Fruit fly (Drosophila melanogaster) whole organism, embryonic: ENCODE data around the gene mRpL37.

Source experiments
- Atf6 ChIP-seq: fragments of 200-800 bp; sonication (Bioruptor generic); IDR thresholded peaks from 2 replicates; pipeline ENCODE4 v1.3.6; 2022; ENCODE audit warnings: missing biosample characterization, missing genetic modification characterization
- Bdp1 ChIP-seq: fragments of 200-800 bp; sonication (Bioruptor generic); optimal IDR thresholded peaks from 3 replicates; lab custom pipeline; 2016; ENCODE audit warnings: missing biosample characterization, missing genetic modification characterization
- CG10209 ChIP-seq: fragments of 200-800 bp; sonication (Bioruptor generic); optimal IDR thresholded peaks from 3 replicates; lab custom pipeline; 2017; ENCODE audit warnings: missing biosample characterization, mild to moderate bottlenecking, missing genetic modification characterization, missing genetic modification reagents
- CG10462 ChIP-seq: fragments of 200-800 bp; sonication (Bioruptor generic); optimal IDR thresholded peaks from 2 replicates; lab custom pipeline; 2016; ENCODE audit warnings: missing biosample characterization, missing genetic modification characterization
- CG10654 ChIP-seq: fragments of 200-800 bp; sonication (Bioruptor generic); optimal IDR thresholded peaks from 2 replicates; lab custom pipeline; 2016; ENCODE audit warnings: missing biosample characterization, missing genetic modification characterization
- CG10959 ChIP-seq: fragments of 200-800 bp; sonication (Bioruptor generic); IDR thresholded peaks from 2 replicates; pipeline ENCODE4 v1.3.6; 2022; ENCODE audit warnings: missing biosample characterization, missing genetic modification characterization
- CG11085 ChIP-seq: fragments of 200-800 bp; sonication (Bioruptor generic); IDR thresholded peaks from 2 replicates; pipeline ENCODE4 v1.3.6; 2022; ENCODE audit warnings: missing biosample characterization, missing genetic modification characterization
- CG11398 ChIP-seq: fragments of 200-800 bp; sonication (Bioruptor generic); optimal IDR thresholded peaks from 2 replicates; lab custom pipeline; 2016; ENCODE audit warnings: missing biosample characterization, missing genetic modification characterization
- CG12219 ChIP-seq: fragments of 200-800 bp; sonication (Bioruptor generic); optimal IDR thresholded peaks from 3 replicates; lab custom pipeline; 2018; ENCODE audit warnings: missing biosample characterization, mild to moderate bottlenecking, missing genetic modification characterization
- CG17359 ChIP-seq: fragments of 200-800 bp; sonication (Bioruptor generic); optimal IDR thresholded peaks from 3 replicates; lab custom pipeline; 2018; ENCODE audit warnings: missing biosample characterization, mild to moderate bottlenecking, missing genetic modification characterization, moderate library complexity
- CG17568 ChIP-seq: fragments of 200-800 bp; sonication (Bioruptor generic); optimal IDR thresholded peaks from 2 replicates; lab custom pipeline; 2018; ENCODE audit warnings: missing biosample characterization, mild to moderate bottlenecking, missing genetic modification characterization, moderate library complexity
- CG30431 ChIP-seq: fragments of 200-800 bp; sonication (Bioruptor generic); optimal IDR thresholded peaks from 2 replicates; lab custom pipeline; 2017; ENCODE audit warnings: missing biosample characterization, missing genetic modification characterization
- CG31224 ChIP-seq: fragments of 200-800 bp; sonication (Bioruptor generic); IDR thresholded peaks from 2 replicates; pipeline ENCODE4 v1.3.6; 2022; ENCODE audit warnings: missing biosample characterization, missing genetic modification characterization
- CG34224 ChIP-seq: fragments of 200-800 bp; sonication (Bioruptor generic); IDR thresholded peaks from 3 replicates; pipeline ENCODE4 v1.3.6; 2022; ENCODE audit warnings: missing biosample characterization, missing genetic modification characterization; ENCODE audit not compliant: partially characterized antibody
- CG3838 ChIP-seq: fragments of 200-800 bp; sonication (Bioruptor generic); optimal IDR thresholded peaks from 3 replicates; lab custom pipeline; 2016; ENCODE audit warnings: missing biosample characterization, missing genetic modification characterization
- CG6854 ChIP-seq: fragments of 200-800 bp; sonication (Bioruptor generic); optimal IDR thresholded peaks from 3 replicates; lab custom pipeline; 2017; ENCODE audit warnings: missing biosample characterization, mild to moderate bottlenecking, missing genetic modification characterization
- CG7987 ChIP-seq: fragments of 200-800 bp; sonication (Bioruptor generic); optimal IDR thresholded peaks from 2 replicates; lab custom pipeline; 2018; ENCODE audit warnings: missing biosample characterization, mild to moderate bottlenecking, missing genetic modification characterization, moderate library complexity
- CG8290 ChIP-seq, 3 experiments: fragments of 200-800 bp; sonication (Bioruptor generic); optimal IDR thresholded peaks; 2 replicates each; lab custom pipeline; 2016 to 2019; ENCODE audit warnings: missing biosample characterization in 3 of 3, missing genetic modification characterization in 3 of 3, mild to moderate bottlenecking in 2 of 3, moderate library complexity in 1 of 3
- CG9437 ChIP-seq: fragments of 200-800 bp; sonication (Bioruptor generic); optimal IDR thresholded peaks from 2 replicates; lab custom pipeline; 2018; ENCODE audit warnings: missing biosample characterization, mild to moderate bottlenecking, missing genetic modification characterization
- CTCF ChIP-seq: fragments of 200-800 bp; sonication (Bioruptor generic); optimal IDR thresholded peaks from 2 replicates; lab custom pipeline; 2017; ENCODE audit warnings: missing biosample characterization, mild to moderate bottlenecking, missing genetic modification characterization, moderate library complexity
- Dp ChIP-seq: fragments of 200-800 bp; sonication (Bioruptor generic); optimal IDR thresholded peaks from 2 replicates; lab custom pipeline; 2018; ENCODE audit warnings: missing biosample characterization, mild to moderate bottlenecking, missing genetic modification characterization, moderate library complexity
- Ets97D ChIP-seq: fragments of 200-800 bp; sonication (Bioruptor generic); optimal IDR thresholded peaks from 3 replicates; lab custom pipeline; 2016; ENCODE audit warnings: missing biosample characterization, missing genetic modification characterization
- Gsc ChIP-seq: fragments of 200-800 bp; sonication (Bioruptor generic); IDR thresholded peaks from 2 replicates; pipeline ENCODE4 v1.3.6; 2022; ENCODE audit warnings: missing biosample characterization, missing genetic modification characterization
- Hr78 ChIP-seq, 2 experiments: fragments of 200-800 bp in 1 of 2; fragments of >200 bp in 1 of 2; sonication (Bioruptor generic) in 1 of 2; optimal IDR thresholded peaks; 2 replicates each; lab custom pipeline; 2017 to 2019; ENCODE audit warnings: missing biosample characterization in 2 of 2, missing genetic modification characterization in 2 of 2, mild to moderate bottlenecking in 1 of 2, moderate library complexity in 1 of 2
- Meics ChIP-seq: fragments of 200-800 bp; sonication (Bioruptor generic); optimal IDR thresholded peaks from 2 replicates; lab custom pipeline; 2017; ENCODE audit warnings: missing biosample characterization, mild to moderate bottlenecking, missing genetic modification characterization
- NC2α ChIP-seq: fragments of 200-800 bp; sonication (Bioruptor generic); optimal IDR thresholded peaks from 2 replicates; lab custom pipeline; 2016; ENCODE audit warnings: missing biosample characterization, missing genetic modification characterization
- Oli ChIP-seq: fragments of 200-800 bp; sonication (Bioruptor generic); optimal IDR thresholded peaks from 2 replicates; lab custom pipeline; 2018; ENCODE audit warnings: missing biosample characterization, mild to moderate bottlenecking, missing genetic modification characterization, moderate library complexity
- Rfx ChIP-seq: fragments of 200-800 bp; sonication (Bioruptor generic); IDR thresholded peaks from 2 replicates; pipeline ENCODE4 v1.3.6; 2022; ENCODE audit warnings: missing biosample characterization, missing genetic modification characterization
- Stat92E ChIP-seq, 3 experiments: fragments of >200 bp in 2 of 3; fragments of 200-800 bp in 1 of 3; sonication (Bioruptor generic) in 1 of 3; optimal IDR thresholded peaks; 2 replicates each; lab custom pipeline; 2017 to 2019; ENCODE audit warnings: missing biosample characterization in 3 of 3, missing genetic modification characterization in 3 of 3, mild to moderate bottlenecking in 1 of 3, moderate library complexity in 1 of 3
- abd-A ChIP-seq: fragments of 200-800 bp; sonication (Bioruptor generic); optimal IDR thresholded peaks from 3 replicates; lab custom pipeline; 2019; ENCODE audit warnings: missing biosample characterization, mild to moderate bottlenecking, missing genetic modification characterization, moderate library complexity
- az2 ChIP-seq: fragments of 200-800 bp; sonication (Bioruptor generic); optimal IDR thresholded peaks from 3 replicates; lab custom pipeline; 2016; ENCODE audit warnings: missing biosample characterization, missing genetic modification characterization
- cas ChIP-seq: fragments of 200-800 bp; sonication (Bioruptor generic); IDR thresholded peaks from 2 replicates; pipeline ENCODE4 v1.3.6; 2022; ENCODE audit warnings: missing biosample characterization, missing genetic modification characterization
- chinmo ChIP-seq: fragments of 200-800 bp; sonication (Bioruptor generic); IDR thresholded peaks from 4 replicates; pipeline ENCODE4 v1.3.6; 2022; ENCODE audit warnings: missing biosample characterization, missing genetic modification characterization; ENCODE audit not compliant: partially characterized antibody
- cwo ChIP-seq: fragments of 200-800 bp; sonication (Bioruptor generic); optimal IDR thresholded peaks from 3 replicates; lab custom pipeline; 2017; ENCODE audit warnings: missing biosample characterization, missing genetic modification characterization, mild to moderate bottlenecking, moderate library complexity, missing genetic modification reagents
- dpn ChIP-seq, 2 experiments: fragments of 200-800 bp; sonication (Bioruptor generic); optimal IDR thresholded peaks; 3 replicates each; lab custom pipeline; 2016; ENCODE audit warnings: missing biosample characterization in 2 of 2, missing genetic modification characterization in 2 of 2
- ewg ChIP-seq: fragments of 200-800 bp; sonication (Bioruptor generic); optimal IDR thresholded peaks from 3 replicates; lab custom pipeline; 2017; ENCODE audit warnings: mild to moderate bottlenecking, missing biosample characterization, missing genetic modification reagents, missing genetic modification characterization
- gcm ChIP-seq: fragments of 200-800 bp; sonication (Bioruptor generic); optimal IDR thresholded peaks from 2 replicates; lab custom pipeline; 2019; ENCODE audit warnings: missing biosample characterization, mild to moderate bottlenecking, missing genetic modification characterization, moderate library complexity
- hbn ChIP-seq: fragments of 200-800 bp; sonication (Bioruptor generic); IDR thresholded peaks from 2 replicates; pipeline ENCODE4 v1.3.6; 2022; ENCODE audit warnings: missing biosample characterization, missing genetic modification characterization; ENCODE audit not compliant: partially characterized antibody
- hkb ChIP-seq, 2 experiments: fragments of 200-800 bp in 1 of 2; fragments of >200 bp in 1 of 2; sonication (Bioruptor generic) in 1 of 2; IDR thresholded peaks in 1 of 2; optimal IDR thresholded peaks in 1 of 2; 2 replicates each; pipeline versions ENCODE4 v1.3.6 to Lab custom; 2017 to 2022; ENCODE audit warnings: missing biosample characterization in 1 of 2, missing genetic modification characterization in 1 of 2
- knrl ChIP-seq: fragments of 200-800 bp; sonication (Bioruptor generic); IDR thresholded peaks from 3 replicates; pipeline ENCODE4 v1.3.6; 2022; ENCODE audit warnings: missing biosample characterization, missing genetic modification characterization; ENCODE audit not compliant: partially characterized antibody
- lmd ChIP-seq: fragments of 200-800 bp; sonication (Bioruptor generic); IDR thresholded peaks from 2 replicates; pipeline ENCODE4 v1.3.6; 2022; ENCODE audit warnings: missing biosample characterization, missing genetic modification characterization
- peb ChIP-seq: fragments of 200-800 bp; sonication (Bioruptor generic); IDR thresholded peaks from 2 replicates; pipeline ENCODE4 v1.3.6; 2022; ENCODE audit warnings: missing biosample characterization, missing genetic modification characterization
- psq ChIP-seq: fragments of 200-800 bp; sonication (Bioruptor generic); optimal IDR thresholded peaks from 2 replicates; lab custom pipeline; 2017; ENCODE audit warnings: missing biosample characterization, missing genetic modification characterization
- run ChIP-seq: fragments of 200-800 bp; sonication (Bioruptor generic); optimal IDR thresholded peaks from 3 replicates; lab custom pipeline; 2018; ENCODE audit warnings: missing biosample characterization, mild to moderate bottlenecking, missing genetic modification characterization
- trem ChIP-seq: fragments of 200-800 bp; optimal IDR thresholded peaks from 3 replicates; lab custom pipeline; 2019; ENCODE audit warnings: missing biosample characterization, mild to moderate bottlenecking, missing genetic modification characterization, moderate library complexity
- ttk ChIP-seq: fragments of 200-800 bp; sonication (Bioruptor generic); IDR thresholded peaks from 2 replicates; pipeline ENCODE4 v2.1.2; 2022; ENCODE audit warnings: missing biosample characterization, missing genetic modification characterization
- wdn ChIP-seq: fragments of 200-800 bp; sonication (Bioruptor generic); IDR thresholded peaks from 2 replicates; pipeline ENCODE4 v1.3.6; 2022; ENCODE audit warnings: missing biosample characterization, missing genetic modification characterization

Gene mRpL37

DNA sequence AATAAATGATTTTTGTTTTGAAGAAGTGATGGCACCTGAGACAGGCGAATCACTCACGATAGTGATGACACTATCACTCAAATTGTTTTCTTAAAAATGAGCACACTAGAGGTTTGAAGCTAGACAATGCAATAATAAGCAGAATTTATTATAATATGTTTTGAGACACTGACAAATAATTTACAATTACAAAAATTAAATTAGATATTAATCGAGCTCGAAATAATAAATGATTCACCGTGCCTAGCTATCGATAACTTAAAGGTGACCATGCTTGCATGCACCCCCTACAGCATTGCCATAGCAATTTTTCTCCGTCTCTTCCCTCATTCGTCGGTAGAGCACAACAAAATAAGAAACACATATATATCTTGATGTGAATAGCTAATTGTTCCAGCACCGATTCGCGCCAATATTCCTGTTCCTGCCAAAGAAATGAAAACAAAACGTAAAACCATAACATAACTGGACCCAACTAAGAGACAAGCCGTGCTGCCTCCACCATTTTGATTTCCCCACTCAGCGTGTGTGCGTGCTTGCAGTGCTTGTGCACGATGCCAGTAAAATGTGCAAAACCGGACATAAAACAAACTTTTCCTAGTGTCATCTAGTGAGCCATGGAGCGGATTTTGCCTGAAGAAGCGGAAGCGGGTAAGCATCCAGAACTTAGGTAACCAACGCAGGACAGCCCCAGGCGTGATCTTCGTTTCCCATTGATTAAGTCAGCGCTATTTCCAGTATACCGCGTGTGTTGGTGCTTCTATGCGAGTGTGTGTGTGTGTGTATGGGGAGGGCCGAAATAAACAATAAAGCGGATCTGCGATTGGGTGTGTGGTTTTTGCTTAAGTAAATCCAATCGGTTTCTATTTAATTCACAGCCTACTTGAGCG, 22.7 kb downstream of the mRpL37 start, which contains the start of the genes MED7 and Cap-H2 (continued):
- TF ChIP-seq hkb (optimal IDR thresholded peaks at IDR 0.05; lab: Kevin White, UChicago) (peak; percentile 59), hkb (GFP tag; IDR thresholded peaks at IDR 0.05; lab: Robert Waterston, UW) (peak; percentile 56), cas (peak; percentile 65), NC2α (GFP tag; lab: Kevin White, UChicago) (peak; percentile 8), CG10462 (GFP tag; lab: Kevin White, UChicago) (peak; percentile 61), abd-A (tag; lab: Kevin White, UChicago) (no peak), CG17359 (tag; lab: Kevin White, UChicago) (no peak), Bdp1 (GFP tag; lab: Kevin White, UChicago) (peak; percentile 70), ttk (GFP tag; lab: Robert Waterston, UW) (peak; percentile 88), run (tag; lab: Kevin White, UChicago) (no peak), CG11398 (no peak), CG10654 (GFP tag; lab: Kevin White, UChicago) (peak; percentile 85), dpn (GFP tag; optimal IDR thresholded peaks at IDR 0.05; lab: Kevin White, UChicago) (peak; percentile 81 to 85), CG11085 (GFP tag; lab: Robert Waterston, UW) (peak; percentile 65), Gsc (GFP tag; lab: Robert Waterston, UW) (no peak), Meics (peak; percentile 72), chinmo (GFP tag; lab: Robert Waterston, UW) (peak; percentile 96), CG7987 (GFP tag; lab: Kevin White, UChicago) (peak; percentile 19), knrl (peak; percentile 100), CG8290 (GFP tag; optimal IDR thresholded peaks at IDR 0.05; lab: Kevin White, UChicago) (peak; percentile 79), CG8290 (tag; optimal IDR thresholded peaks at IDR 0.05; lab: Kevin White, UChicago) (peak in 1 of 2 experiments; percentile 68), CG9437 (GFP tag; lab: Kevin White, UChicago) (peak; percentile 43), az2 (GFP tag; lab: Kevin White, UChicago) (peak; percentile 82), Atf6 (GFP tag; lab: Robert Waterston, UW) (peak; percentile 82), CG30431 (GFP tag; lab: Kevin White, UChicago) (peak; percentile 52), CG34224 (GFP tag; lab: Robert Waterston, UW) (peak; percentile 98), trem (tag; lab: Kevin White, UChicago) (peak; percentile 90), Hr78 (GFP tag; optimal IDR thresholded peaks at IDR 0.05; lab: Kevin White, UChicago) (no peak), psq (GFP tag; lab: Kevin White, UChicago) (peak; percentile 97), CG3838 (GFP tag; lab: Kevin White, UChicago) (peak; percentile 55), hbn (GFP tag; lab: Robert Waterston, UW) (peak; percentile 99), CTCF (GFP tag; lab: Kevin White, UChicago) (no peak), CG31224 (GFP tag; lab: Robert Waterston, UW) (peak; percentile 71), peb (peak; percentile 53; the same call in 1 of the 2 replicates), ewg (GFP tag; lab: Kevin White, UChicago) (peak; percentile 59), CG10959 (no peak; the same call in 1 of the 2 replicates), Oli (peak; percentile 67), cwo (GFP tag; lab: Kevin White, UChicago) (peak; percentile 11), lmd (GFP tag; lab: Robert Waterston, UW) (peak; percentile 87), CG6854 (GFP tag; lab: Kevin White, UChicago) (no peak), CG12219 (peak; percentile 23), Rfx (peak; percentile 91), Stat92E (GFP tag; optimal IDR thresholded peaks at IDR 0.05; lab: Kevin White, UChicago) (peak in 1 of 3 experiments; percentile 89), gcm (GFP tag; lab: Kevin White, UChicago) (no peak), CG10209 (GFP tag; lab: Kevin White, UChicago) (peak; percentile 64), Ets97D (GFP tag; lab: Kevin White, UChicago) (peak; percentile 95), CG17568 (GFP tag; lab: Kevin White, UChicago) (no peak), wdn (GFP tag; lab: Robert Waterston, UW) (peak; percentile 67; the same call in 1 of the 2 replicates), Dp (peak; percentile 14)
